Worm (Caenorhabditis elegans): Measurements from ENCODE around the gene C25D7.9.
"Not testable (repeated sequence)": the region's sequence is repeated elsewhere in the genome, so short reads cannot be mapped to it uniquely, and the experiment has no call there.

DNA sequence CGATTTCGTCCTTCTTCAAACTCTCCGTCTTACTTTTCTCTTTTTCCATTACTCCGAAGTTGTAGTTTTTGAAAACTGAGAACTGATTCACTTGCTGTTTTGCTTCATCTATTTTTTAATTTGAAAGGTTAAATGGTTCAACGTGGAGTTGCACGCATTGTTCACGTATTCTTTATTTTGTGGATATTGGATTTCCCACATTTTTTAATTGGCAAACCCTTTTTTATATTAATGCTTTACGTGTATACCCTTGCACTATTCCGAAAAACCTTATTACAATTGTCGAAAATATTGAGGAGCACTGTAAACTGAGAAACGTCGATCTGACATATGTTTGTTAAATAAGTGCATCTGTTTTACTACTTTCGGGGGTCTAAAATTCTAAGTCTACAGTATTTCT, 28.2 kb upstream of the C25D7.9 start, which contains the start of gene melo-3:
- not testable (repeated sequence) for TF ChIP-seq nhr-28 (tag; optimal IDR thresholded peaks at IDR 0.05); lin-13 (tag; optimal IDR thresholded peaks at IDR 0.05); nhr-237 (tag; optimal IDR thresholded peaks at IDR 0.05); sptf-1 (tag; optimal IDR thresholded peaks at IDR 0.05); nhr-76 (tag; optimal IDR thresholded peaks at IDR 0.05); tbx-8 (GFP tag; optimal IDR thresholded peaks at IDR 0.05); drap-1 (GFP tag; optimal IDR thresholded peaks at IDR 0.05)

Data from whole organism, mixed stage, embryonic.